Fruit fly (Drosophila melanogaster) whole organism, prepupa: Measurements from ENCODE around the gene Zcchc7.

Experiments
- Blimp-1 ChIP-seq: fragments of 200-800 bp; sonication (Bioruptor generic); optimal IDR thresholded peaks from 3 replicates; lab custom pipeline; 2017; ENCODE audit warnings: missing biosample characterization, missing genetic modification characterization, mild to moderate bottlenecking, moderate library complexity, missing genetic modification reagents
- CG10631 ChIP-seq: fragments of 200-800 bp; sonication (Bioruptor generic); optimal IDR thresholded peaks from 2 replicates; lab custom pipeline; 2016; ENCODE audit warnings: missing biosample characterization, missing genetic modification characterization
- CG10669 ChIP-seq: fragments of 200-800 bp; sonication (Bioruptor generic); optimal IDR thresholded peaks from 3 replicates; lab custom pipeline; 2018; ENCODE audit warnings: missing biosample characterization, mild to moderate bottlenecking, missing genetic modification characterization, moderate library complexity
- CG11294 ChIP-seq: fragments of 200-800 bp; sonication (Bioruptor generic); IDR thresholded peaks from 2 replicates; pipeline ENCODE4 v1.3.6; 2022; ENCODE audit warnings: missing biosample characterization, missing genetic modification characterization
- CG11902 ChIP-seq: fragments of 200-800 bp; sonication (Bioruptor generic); optimal IDR thresholded peaks from 3 replicates; lab custom pipeline; 2016; ENCODE audit warnings: missing biosample characterization, missing genetic modification characterization
- CG15336 ChIP-seq: fragments of 200-800 bp; sonication (Bioruptor generic); IDR thresholded peaks from 2 replicates; pipeline ENCODE4 v1.3.6; 2022; ENCODE audit warnings: missing biosample characterization, missing genetic modification characterization
- CG3032 ChIP-seq: fragments of 200-800 bp; optimal IDR thresholded peaks from 2 replicates; lab custom pipeline; 2019; ENCODE audit warnings: missing biosample characterization, mild to moderate bottlenecking, missing genetic modification characterization, moderate library complexity
- CG32006 ChIP-seq: fragments of 200-800 bp; sonication (Bioruptor generic); optimal IDR thresholded peaks from 3 replicates; lab custom pipeline; 2017; ENCODE audit warnings: missing biosample characterization, mild to moderate bottlenecking, missing genetic modification characterization
- CG34406 ChIP-seq: fragments of 200-800 bp; sonication (Bioruptor generic); optimal IDR thresholded peaks from 3 replicates; lab custom pipeline; 2016; ENCODE audit warnings: missing biosample characterization, missing genetic modification characterization
- CG3919 ChIP-seq: fragments of 200-800 bp; sonication (Bioruptor generic); optimal IDR thresholded peaks from 3 replicates; lab custom pipeline; 2016; ENCODE audit warnings: missing biosample characterization, missing genetic modification characterization
- CG6163 ChIP-seq: fragments of 200-800 bp; sonication (Bioruptor generic); IDR thresholded peaks from 3 replicates; pipeline ENCODE4 v1.3.6; 2022; ENCODE audit warnings: missing biosample characterization, missing genetic modification characterization
- CG6276 ChIP-seq: fragments of 200-800 bp; sonication (Bioruptor generic); optimal IDR thresholded peaks from 2 replicates; lab custom pipeline; 2017; ENCODE audit warnings: missing biosample characterization, mild to moderate bottlenecking, missing genetic modification characterization
- CG6792 ChIP-seq: fragments of 200-800 bp; sonication (Bioruptor generic); optimal IDR thresholded peaks from 3 replicates; lab custom pipeline; 2016; ENCODE audit warnings: missing biosample characterization, missing genetic modification characterization
- CG7368 ChIP-seq: fragments of 200-800 bp; sonication (Bioruptor generic); optimal IDR thresholded peaks from 3 replicates; lab custom pipeline; 2016; ENCODE audit warnings: missing biosample characterization, missing genetic modification characterization
- CG8119 ChIP-seq: fragments of 200-800 bp; sonication (Bioruptor generic); IDR thresholded peaks from 3 replicates; pipeline ENCODE4 v1.3.6; 2022; ENCODE audit warnings: missing biosample characterization, missing genetic modification characterization
- CG8632 ChIP-seq: fragments of 200-800 bp; sonication (Bioruptor generic); optimal IDR thresholded peaks from 3 replicates; lab custom pipeline; 2016; ENCODE audit warnings: missing biosample characterization, missing genetic modification characterization
- Eip75B ChIP-seq: fragments of 200-800 bp; sonication (Bioruptor generic); optimal IDR thresholded peaks from 3 replicates; lab custom pipeline; 2016; ENCODE audit warnings: missing biosample characterization, missing genetic modification characterization
- Eip93F ChIP-seq: fragments of 200-800 bp; sonication (Bioruptor generic); optimal IDR thresholded peaks from 2 replicates; lab custom pipeline; 2016; ENCODE audit warnings: missing biosample characterization, mild to moderate bottlenecking, missing genetic modification characterization
- Gug ChIP-seq: fragments of 200-800 bp; sonication (Bioruptor generic); IDR thresholded peaks from 2 replicates; pipeline ENCODE4 v1.3.6; 2022; ENCODE audit warnings: missing biosample characterization, missing genetic modification characterization
- Hr38 ChIP-seq: sonication (Bioruptor generic); optimal IDR thresholded peaks from 2 replicates; lab custom pipeline; 2016; ENCODE audit warnings: missing biosample characterization, missing genetic modification characterization
- Met ChIP-seq: fragments of 200-800 bp; sonication (Bioruptor generic); optimal IDR thresholded peaks from 3 replicates; lab custom pipeline; 2016; ENCODE audit warnings: missing biosample characterization, missing genetic modification characterization
- OdsH ChIP-seq: fragments of 200-800 bp; sonication (Bioruptor generic); optimal IDR thresholded peaks from 3 replicates; lab custom pipeline; 2016; ENCODE audit warnings: missing biosample characterization, missing genetic modification characterization
- Smox ChIP-seq: fragments of 200-800 bp; sonication (Bioruptor generic); optimal IDR thresholded peaks from 3 replicates; lab custom pipeline; 2016; ENCODE audit warnings: missing biosample characterization, missing genetic modification characterization
- Sox102F ChIP-seq: fragments of 200-800 bp; sonication (Bioruptor generic); optimal IDR thresholded peaks from 2 replicates; lab custom pipeline; 2016; ENCODE audit warnings: missing biosample characterization, mild to moderate bottlenecking, missing genetic modification characterization
- Sox14 ChIP-seq: fragments of 200-800 bp; sonication (Bioruptor generic); optimal IDR thresholded peaks from 3 replicates; lab custom pipeline; 2016; ENCODE audit warnings: missing biosample characterization, missing genetic modification characterization
- Sox15 ChIP-seq: fragments of 200-800 bp; sonication (Bioruptor generic); optimal IDR thresholded peaks from 3 replicates; lab custom pipeline; 2016; ENCODE audit warnings: missing biosample characterization, missing genetic modification characterization
- achi ChIP-seq: fragments of 200-800 bp; sonication (Bioruptor generic); optimal IDR thresholded peaks from 3 replicates; lab custom pipeline; 2016; ENCODE audit warnings: missing biosample characterization, missing genetic modification characterization
- acj6 ChIP-seq: fragments of 200-800 bp; sonication (Bioruptor generic); optimal IDR thresholded peaks from 3 replicates; lab custom pipeline; 2016; ENCODE audit warnings: missing biosample characterization, missing genetic modification characterization
- cyc ChIP-seq: fragments of 200-800 bp; sonication (Bioruptor generic); optimal IDR thresholded peaks from 3 replicates; lab custom pipeline; 2016; ENCODE audit warnings: missing biosample characterization, missing genetic modification characterization
- dac ChIP-seq: fragments of 200-800 bp; sonication (Bioruptor generic); optimal IDR thresholded peaks from 2 replicates; lab custom pipeline; 2017; ENCODE audit warnings: missing biosample characterization, mild to moderate bottlenecking, missing genetic modification characterization
- dsx ChIP-seq: fragments of 200-800 bp; optimal IDR thresholded peaks from 3 replicates; lab custom pipeline; 2019; ENCODE audit warnings: missing biosample characterization, mild to moderate bottlenecking, missing genetic modification characterization, moderate library complexity; ENCODE audit not compliant: poor library complexity, severe bottlenecking
- eg ChIP-seq: fragments of 200-800 bp; sonication (Bioruptor generic); IDR thresholded peaks from 3 replicates; pipeline ENCODE4 v1.3.6; 2022; ENCODE audit warnings: missing biosample characterization, missing genetic modification characterization
- esn ChIP-seq: fragments of 200-800 bp; sonication (Bioruptor generic); optimal IDR thresholded peaks from 2 replicates; lab custom pipeline; 2016; ENCODE audit warnings: missing biosample characterization, mild to moderate bottlenecking, missing genetic modification characterization, moderate library complexity
- fd59A ChIP-seq: fragments of 200-800 bp; sonication (Bioruptor generic); optimal IDR thresholded peaks from 2 replicates; lab custom pipeline; 2017; ENCODE audit warnings: missing biosample characterization, mild to moderate bottlenecking, missing genetic modification characterization, missing genetic modification reagents
- fd85E ChIP-seq: fragments of 200-800 bp; sonication (Bioruptor generic); optimal IDR thresholded peaks from 3 replicates; lab custom pipeline; 2016; ENCODE audit warnings: missing biosample characterization, missing genetic modification characterization
- fkh ChIP-seq: fragments of 200-800 bp; sonication (Bioruptor generic); optimal IDR thresholded peaks from 3 replicates; lab custom pipeline; 2017; ENCODE audit warnings: missing biosample characterization, mild to moderate bottlenecking, missing genetic modification characterization, moderate library complexity
- lz ChIP-seq: fragments of 200-800 bp; sonication (Bioruptor generic); optimal IDR thresholded peaks from 3 replicates; lab custom pipeline; 2016; ENCODE audit warnings: missing biosample characterization, missing genetic modification characterization
- net ChIP-seq: fragments of 200-800 bp; sonication (Bioruptor generic); optimal IDR thresholded peaks from 3 replicates; lab custom pipeline; 2016; ENCODE audit warnings: missing biosample characterization, missing genetic modification characterization
- salr ChIP-seq, 2 experiments: fragments of 200-800 bp; sonication (Bioruptor generic); optimal IDR thresholded peaks; 3 replicates each; lab custom pipeline; 2016 to 2018; ENCODE audit warnings: missing biosample characterization in 2 of 2, missing genetic modification characterization in 2 of 2, mild to moderate bottlenecking in 1 of 2
- spab ChIP-seq: fragments of 200-800 bp; sonication (Bioruptor generic); optimal IDR thresholded peaks from 2 replicates; lab custom pipeline; 2017; ENCODE audit warnings: missing biosample characterization, mild to moderate bottlenecking, missing genetic modification characterization, missing genetic modification reagents
- ss ChIP-seq, 2 experiments: fragments of 200-800 bp; sonication (Bioruptor generic); optimal IDR thresholded peaks; 2 replicates in 1 of 2; 3 replicates in 1 of 2; lab custom pipeline; 2017 to 2018; ENCODE audit warnings: mild to moderate bottlenecking in 2 of 2, missing biosample characterization in 2 of 2, missing genetic modification characterization in 2 of 2, moderate library complexity in 1 of 2
- svp ChIP-seq: fragments of 200-800 bp; sonication (Bioruptor generic); peaks from one replicate; lab custom pipeline; 2016; ENCODE audit warnings: missing biosample characterization, missing genetic modification characterization
- topi ChIP-seq: fragments of 200-800 bp; sonication (Bioruptor generic); optimal IDR thresholded peaks from 3 replicates; lab custom pipeline; 2016; ENCODE audit warnings: missing biosample characterization, missing genetic modification characterization
- vri ChIP-seq: fragments of 200-800 bp; sonication (Bioruptor generic); optimal IDR thresholded peaks from 3 replicates; lab custom pipeline; 2016; ENCODE audit warnings: missing biosample characterization, mild to moderate bottlenecking, missing genetic modification characterization

The Zcchc7 gene

dm6 chr3L:16818063-16818462 is 27.1 kb upstream of the Zcchc7 start (continued):
- peak; percentile 67 for TF ChIP-seq CG32006
- TF ChIP-seq fd59A = peak; percentile 96
- no peak for TF ChIP-seq fkh (GFP tag; lab: Kevin White, UChicago)
- peak; percentile 93 for TF ChIP-seq acj6
- TF ChIP-seq CG3919 (GFP tag; lab: Kevin White, UChicago) = peak; percentile 92
- TF ChIP-seq Blimp-1 = peak; percentile 79
- peak; percentile 93 for TF ChIP-seq Sox102F (GFP tag; lab: Kevin White, UChicago)
- TF ChIP-seq topi (GFP tag; lab: Kevin White, UChicago) = peak; percentile 92
- peak; percentile 91 for TF ChIP-seq esn (GFP tag; lab: Kevin White, UChicago)
- TF ChIP-seq CG7368 (GFP tag; lab: Kevin White, UChicago) = peak; percentile 85
- TF ChIP-seq cyc = peak; percentile 88
- peak; percentile 44 for TF ChIP-seq fd85E (GFP tag; lab: Kevin White, UChicago)
- peak; percentile 81 for TF ChIP-seq lz (GFP tag; lab: Kevin White, UChicago)
- TF ChIP-seq CG11902 (GFP tag; lab: Kevin White, UChicago) = peak; percentile 77
- TF ChIP-seq vri (GFP tag; lab: Kevin White, UChicago) = peak; percentile 90
- TF ChIP-seq CG11294 (GFP tag; lab: Robert Waterston, UW) = 0 out of 2 replicates have a peak, but pooled peaks have one; percentile 31
- peak; percentile 89 for TF ChIP-seq CG10631 (GFP tag; lab: Kevin White, UChicago)
- TF ChIP-seq CG15336 (GFP tag; lab: Robert Waterston, UW) = peak; percentile 78
- peak; percentile 91 for TF ChIP-seq achi
- TF ChIP-seq Gug (GFP tag; lab: Robert Waterston, UW) = peak; percentile 68
- peak; percentile 67; the same call in 2 of the 3 replicates for TF ChIP-seq eg (GFP tag; lab: Robert Waterston, UW)
- TF ChIP-seq net (GFP tag; lab: Kevin White, UChicago) = peak; percentile 86
- TF ChIP-seq CG6792 = peak; percentile 87
- TF ChIP-seq Eip93F (GFP tag; lab: Kevin White, UChicago) = no peak
- peak; percentile 91 for TF ChIP-seq CG8632
- peak; percentile 95 for TF ChIP-seq CG6163 (GFP tag; lab: Robert Waterston, UW)
- TF ChIP-seq CG8119 (GFP tag; lab: Robert Waterston, UW) = peak; percentile 74
- peak; percentile 94 for TF ChIP-seq Met (GFP tag; lab: Kevin White, UChicago)
- peak; percentile 97 for TF ChIP-seq spab (GFP tag; lab: Kevin White, UChicago)
- TF ChIP-seq dsx (GFP tag; lab: Kevin White, UChicago) = peak; percentile 96
- no peak for TF ChIP-seq dac (GFP tag; lab: Kevin White, UChicago)
- TF ChIP-seq ss (GFP tag; optimal IDR thresholded peaks at IDR 0.05; lab: Kevin White, UChicago) = peak; percentile 96 to 97
- TF ChIP-seq CG34406 (GFP tag; lab: Kevin White, UChicago) = peak; percentile 90
- peak; percentile 97 for TF ChIP-seq CG3032 (tag; lab: Kevin White, UChicago)
- TF ChIP-seq CG6276 (GFP tag; lab: Kevin White, UChicago) = peak; percentile 39
- TF ChIP-seq svp (GFP tag; lab: Kevin White, UChicago) = peak; percentile 97
- TF ChIP-seq CG10669 (GFP tag; lab: Kevin White, UChicago) = peak; percentile 96

DNA sequence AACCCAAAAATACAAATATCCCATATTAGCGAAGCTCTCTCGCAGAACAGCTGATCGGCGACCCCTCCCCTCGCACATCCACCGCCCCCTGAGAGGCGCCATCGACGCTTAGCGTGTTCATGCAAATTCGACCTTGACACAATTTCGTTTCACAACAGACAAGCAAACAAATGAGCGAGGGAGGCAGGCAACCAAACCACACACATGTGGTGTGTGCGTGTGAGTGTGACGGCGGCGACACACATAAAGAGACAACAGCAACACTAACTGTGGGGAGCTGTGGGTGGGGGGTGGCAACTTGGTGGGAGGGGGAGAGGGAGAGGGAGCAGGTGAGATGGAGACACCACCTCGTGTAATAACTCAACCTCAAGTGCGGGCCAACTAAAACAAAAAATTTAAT is 20.5 kb upstream of the Zcchc7 start:
- TF ChIP-seq fkh (GFP tag; lab: Kevin White, UChicago) (peak; percentile 40), eg (GFP tag; lab: Robert Waterston, UW) (no peak), CG6163 (GFP tag; lab: Robert Waterston, UW) (0 out of 3 replicates have a peak, but pooled peaks have one; percentile 9)

DNA sequence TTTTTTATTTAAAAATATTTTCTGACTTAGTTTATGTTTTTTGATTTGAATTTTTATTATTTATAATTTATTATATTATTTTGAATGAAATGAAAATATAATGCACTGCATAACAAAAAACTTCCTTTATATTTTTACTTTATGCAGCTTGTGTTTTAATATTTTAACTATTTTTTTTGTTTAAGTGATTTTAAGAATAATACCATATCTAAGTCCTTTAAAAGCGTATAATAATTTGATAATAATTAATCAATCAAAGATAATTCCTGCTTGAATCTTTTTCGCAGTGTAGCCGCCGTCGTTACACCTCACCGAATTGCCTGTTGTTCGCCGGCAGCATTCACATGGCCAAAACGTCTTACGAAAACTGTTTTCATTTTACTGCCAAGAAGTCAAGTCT is 20.0 kb upstream of the Zcchc7 start:
- TF ChIP-seq CG3032 (tag; lab: Kevin White, UChicago) (peak; percentile 52), acj6 (peak; percentile 32), net (GFP tag; lab: Kevin White, UChicago) (peak; percentile 16), OdsH (GFP tag; lab: Kevin White, UChicago) (peak; percentile 33), CG10631 (GFP tag; lab: Kevin White, UChicago) (peak; percentile 20), fd59A (no peak), Sox14 (GFP tag; lab: Kevin White, UChicago) (no peak), Met (GFP tag; lab: Kevin White, UChicago) (peak; percentile 3), Sox15 (no peak), esn (GFP tag; lab: Kevin White, UChicago) (peak; percentile 22), Hr38 (no peak), CG11294 (GFP tag; lab: Robert Waterston, UW) (no peak), CG6792 (no peak), CG8119 (GFP tag; lab: Robert Waterston, UW) (peak; percentile 46; the same call in 1 of the 3 replicates), CG34406 (GFP tag; lab: Kevin White, UChicago) (peak; percentile 36), achi (no peak), Smox (GFP tag; lab: Kevin White, UChicago) (no peak), CG7368 (GFP tag; lab: Kevin White, UChicago) (no peak), Blimp-1 (no peak), fkh (GFP tag; lab: Kevin White, UChicago) (no peak), dsx (GFP tag; lab: Kevin White, UChicago) (no peak), Eip75B (no peak), topi (GFP tag; lab: Kevin White, UChicago) (no peak), CG11902 (GFP tag; lab: Kevin White, UChicago) (no peak), salr (GFP tag; optimal IDR thresholded peaks at IDR 0.05; lab: Kevin White, UChicago) (peak in 1 of 2 experiments; percentile 35), ss (GFP tag; optimal IDR thresholded peaks at IDR 0.05; lab: Kevin White, UChicago) (peak in 1 of 2 experiments; percentile 15), CG8632 (peak; percentile 27)
